Fruit fly (Drosophila melanogaster) Kc167 (cell line): ENCODE measurements around the gene CG14507.

ENCODE experiments used
- Myc ChIP-seq: fragments of >200 bp; optimal IDR thresholded peaks from 2 replicates; lab custom pipeline; 2017; ENCODE audit warnings: missing external identifiers
- Sin3A ChIP-seq: fragments of >200 bp; optimal IDR thresholded peaks from 2 replicates; lab custom pipeline; 2018; ENCODE audit warnings: missing external identifiers
- h ChIP-seq: fragments of >200 bp; optimal IDR thresholded peaks from 3 replicates; lab custom pipeline; 2018; ENCODE audit warnings: missing external identifiers
- insv ChIP-seq: fragments of >200 bp; optimal IDR thresholded peaks from 3 replicates; lab custom pipeline; 2018; ENCODE audit warnings: missing external identifiers
- psq ChIP-seq: fragments of >200 bp; optimal IDR thresholded peaks from 2 replicates; lab custom pipeline; 2017; ENCODE audit warnings: missing external identifiers
- ttk ChIP-seq: sonication (Bioruptor generic); optimal IDR thresholded peaks from 2 replicates; lab custom pipeline; 2017; ENCODE audit warnings: missing external identifiers

The CG14507 gene

dm6 chr3R:29227675-29228211, at the start of gene CG14507:
Gene CG14507, minus strand, starts transcription at chr3R:29227725.
- TF ChIP-seq psq: no peak

dm6 chr3R:29277009-29277408, 49.5 kb upstream of the CG14507 start:
- TF ChIP-seq ttk: no peak
- no peak for TF ChIP-seq h (lab: Kevin White, UChicago)
- TF ChIP-seq psq: no peak
- TF ChIP-seq Myc (lab: Kevin White, UChicago): no peak
- TF ChIP-seq Sin3A (lab: Kevin White, UChicago): no peak
- TF ChIP-seq insv: no peak

dm6 chr3R:29274590-29274989, 47.1 kb upstream of the CG14507 start:
- no peak for TF ChIP-seq Sin3A (lab: Kevin White, UChicago)
- no peak for TF ChIP-seq ttk
- no peak for TF ChIP-seq h (lab: Kevin White, UChicago)
- no peak for TF ChIP-seq insv
- TF ChIP-seq Myc (lab: Kevin White, UChicago): no peak
- no peak for TF ChIP-seq psq

dm6 chr3R:29273029-29273428, 45.5 kb upstream of the CG14507 start:
- TF ChIP-seq ttk (no peak), Sin3A (lab: Kevin White, UChicago) (no peak), h (lab: Kevin White, UChicago) (no peak), insv (no peak), psq (no peak), Myc (lab: Kevin White, UChicago) (no peak)

dm6 chr3R:29269204-29269603, 41.7 kb upstream of the CG14507 start:
- TF ChIP-seq insv (no peak), Myc (lab: Kevin White, UChicago) (no peak), psq (no peak), ttk (no peak), h (lab: Kevin White, UChicago) (no peak), Sin3A (lab: Kevin White, UChicago) (no peak)

dm6 chr3R:29268062-29268461, 40.5 kb upstream of the CG14507 start:
- TF ChIP-seq insv (no peak), Myc (lab: Kevin White, UChicago) (no peak), ttk (no peak), h (lab: Kevin White, UChicago) (no peak), Sin3A (lab: Kevin White, UChicago) (no peak)

- TF ChIP-seq Sin3A (lab: Kevin White, UChicago): no peak
- no peak for TF ChIP-seq insv
- no peak for TF ChIP-seq ttk
- TF ChIP-seq h (lab: Kevin White, UChicago): no peak
- TF ChIP-seq psq: no peak
- TF ChIP-seq Myc (lab: Kevin White, UChicago): no peak
Measured at dm6 chr3R:29266607-29267006, 39.1 kb upstream of the CG14507 start.

- TF ChIP-seq Sin3A (lab: Kevin White, UChicago) (no peak), ttk (no peak), psq (no peak), h (lab: Kevin White, UChicago) (no peak), insv (no peak), Myc (lab: Kevin White, UChicago) (no peak)
Measured at dm6 chr3R:29265075-29265474, 37.5 kb upstream of the CG14507 start.

- no peak for TF ChIP-seq Sin3A (lab: Kevin White, UChicago)
- no peak for TF ChIP-seq h (lab: Kevin White, UChicago)
- no peak for TF ChIP-seq insv
- TF ChIP-seq ttk: no peak
- no peak for TF ChIP-seq Myc (lab: Kevin White, UChicago)
- TF ChIP-seq psq: no peak
Measured at dm6 chr3R:29263264-29263663, 35.7 kb upstream of the CG14507 start.

- TF ChIP-seq ttk (no peak), Sin3A (lab: Kevin White, UChicago) (no peak), Myc (lab: Kevin White, UChicago) (no peak), insv (no peak), h (lab: Kevin White, UChicago) (no peak), psq (no peak)
Measured at dm6 chr3R:29262481-29262880, 35.0 kb upstream of the CG14507 start.

- TF ChIP-seq ttk: no peak
- no peak for TF ChIP-seq psq
- TF ChIP-seq h (lab: Kevin White, UChicago): no peak
- no peak for TF ChIP-seq Sin3A (lab: Kevin White, UChicago)
Measured at dm6 chr3R:29259466-29260132, 32.1 kb upstream of the CG14507 start.

- TF ChIP-seq psq: no peak
- TF ChIP-seq Myc (lab: Kevin White, UChicago): no peak
- TF ChIP-seq h (lab: Kevin White, UChicago): no peak
- TF ChIP-seq ttk: no peak
- no peak for TF ChIP-seq insv
- no peak for TF ChIP-seq Sin3A (lab: Kevin White, UChicago)
Measured at dm6 chr3R:29257890-29258691, 30.6 kb upstream of the CG14507 start.
